Worm (Caenorhabditis elegans) whole organism, mixed stage, embryonic: ENCODE measurements around the gene T04A8.13.

Source experiments
- ceh-43 ChIP-seq: fragments of 200-800 bp; sonication (Bioruptor generic); optimal IDR thresholded peaks from 2 replicates; lab custom pipeline; 2018; ENCODE audit warnings: mild to moderate bottlenecking, missing genetic modification characterization, moderate library complexity, missing compliant biosample characterization
- nhr-28 ChIP-seq: fragments of 150-350 bp; optimal IDR thresholded peaks from 2 replicates; lab custom pipeline; 2014; ENCODE audit warnings: missing biosample characterization, missing genetic modification characterization
- nhr-76 ChIP-seq: sonication (generic microtip); optimal IDR thresholded peaks from 2 replicates; lab custom pipeline; 2017; ENCODE audit warnings: missing biosample characterization, missing genetic modification characterization
- sem-2 ChIP-seq: fragments of 200-800 bp; sonication (Bioruptor generic); optimal IDR thresholded peaks from 2 replicates; lab custom pipeline; 2018; ENCODE audit warnings: mild to moderate bottlenecking, missing genetic modification characterization, missing compliant biosample characterization
- unc-39 ChIP-seq: fragments of 150-350 bp; optimal IDR thresholded peaks from 2 replicates; lab custom pipeline; 2014; ENCODE audit warnings: missing biosample characterization, missing genetic modification characterization
- unc-62 ChIP-seq: fragments of 150-350 bp; optimal IDR thresholded peaks from 2 replicates; lab custom pipeline; 2014; ENCODE audit warnings: missing biosample characterization, missing genetic modification reagents, missing genetic modification characterization
- zip-8 ChIP-seq: fragments of 150-350 bp; optimal IDR thresholded peaks from 2 replicates; lab custom pipeline; 2014; ENCODE audit warnings: missing biosample characterization, missing genetic modification characterization
- ztf-11 ChIP-seq: fragments of 150-350 bp; optimal IDR thresholded peaks from 2 replicates; lab custom pipeline; 2014; ENCODE audit warnings: missing biosample characterization, missing genetic modification characterization

DNA sequence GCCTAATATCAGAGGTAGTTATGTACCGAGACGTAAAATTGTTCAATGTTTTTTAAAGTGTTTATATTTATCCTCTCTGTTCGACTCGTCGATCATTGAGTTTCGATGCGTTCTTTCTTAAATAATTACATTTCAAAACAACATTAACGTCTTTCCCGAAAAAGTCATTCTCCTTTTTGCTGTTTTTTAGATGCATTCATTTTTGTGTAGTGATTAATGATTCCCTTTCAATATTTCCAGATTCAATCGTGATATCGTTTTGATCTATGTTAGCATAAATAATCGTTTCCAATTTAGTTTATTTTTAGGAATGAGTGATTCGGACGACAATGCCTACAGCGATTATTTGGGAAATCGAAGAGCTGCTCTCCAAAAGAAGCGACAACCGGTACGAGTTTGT is 13.1 kb upstream of the T04A8.13 start, which contains the start of gene T04A8.8:
- no peak for TF ChIP-seq nhr-76 (tag; lab: Kevin White, UChicago)
- TF ChIP-seq ceh-43 (GFP tag; lab: Kevin White, UChicago), result no peak
- no peak for TF ChIP-seq unc-62 (GFP tag; lab: Kevin White, UChicago)
- no peak for TF ChIP-seq ztf-11 (tag; lab: Kevin White, UChicago)
- no peak for TF ChIP-seq zip-8 (tag; lab: Kevin White, UChicago)
- TF ChIP-seq sem-2 (GFP tag; lab: Kevin White, UChicago), result no peak
- TF ChIP-seq nhr-28, result no peak
- no peak for TF ChIP-seq unc-39 (tag; lab: Kevin White, UChicago)
